Worm (Caenorhabditis elegans): ENCODE results near the gene arp-6.

- TF ChIP-seq ekl-4 (GFP tag; IDR thresholded peaks at IDR 0.05) (no peak), sdz-38 (tag; optimal IDR thresholded peaks at IDR 0.05) (no peak), F49E8.2 (tag; optimal IDR thresholded peaks at IDR 0.05; ENCODE audit: insufficient read depth) (no peak), F23B12.7 (tag; optimal IDR thresholded peaks at IDR 0.05; ENCODE audit: insufficient read depth) (no peak), attf-6 (GFP tag; IDR thresholded peaks at IDR 0.05) (no peak), bed-1 (GFP tag; IDR thresholded peaks at IDR 0.05) (no peak)
Measured at ce11 chrII:8004752-8005151, 32.4 kb downstream of the arp-6 start.
